Worm (Caenorhabditis elegans): ENCODE measurements around the gene dnj-23.

The dnj-23 gene

ce11 chrII:9108443-9108842, at the start of gene dnj-23:
Gene dnj-23, minus strand, starts transcription at chrII:9108600.
- TF ChIP-seq ama-1 (optimal IDR thresholded peaks at IDR 0.05) (no peak), daf-12 (tag; optimal IDR thresholded peaks at IDR 0.05) (no peak), unc-62 (GFP tag; optimal IDR thresholded peaks at IDR 0.05) (no peak), elt-1 (tag; optimal IDR thresholded peaks at IDR 0.05) (no peak), sea-2 (GFP tag; optimal IDR thresholded peaks at IDR 0.05) (no peak), ceh-28 (tag; optimal IDR thresholded peaks at IDR 0.05) (no peak), ceh-16 (tag; optimal IDR thresholded peaks at IDR 0.05) (no peak), lin-39 (tag; optimal IDR thresholded peaks at IDR 0.05) (peak; percentile 15), pha-4 (tag; optimal IDR thresholded peaks at IDR 0.05) (peak; percentile 45), ceh-82 (tag; optimal IDR thresholded peaks at IDR 0.05) (no peak), nhr-23 (tag; optimal IDR thresholded peaks at IDR 0.05) (no peak), mml-1 (tag; optimal IDR thresholded peaks at IDR 0.05) (no peak), nhr-11 (tag; optimal IDR thresholded peaks at IDR 0.05) (no peak), lin-15B (tag; optimal IDR thresholded peaks at IDR 0.05) (peak; percentile 35), mdl-1 (tag; optimal IDR thresholded peaks at IDR 0.05) (no peak), nhr-43 (tag; optimal IDR thresholded peaks at IDR 0.05; ENCODE audit: poor library complexity, severe bottlenecking) (no peak), skn-1 (tag; optimal IDR thresholded peaks at IDR 0.05) (peak; percentile 28), nfya-1 (tag; optimal IDR thresholded peaks at IDR 0.05; ENCODE audit: insufficient read depth) (peak; percentile 50), nhr-25 (tag; optimal IDR thresholded peaks at IDR 0.05) (peak; percentile 16), fos-1 (tag; optimal IDR thresholded peaks at IDR 0.05) (no peak), lsy-12 (tag; optimal IDR thresholded peaks at IDR 0.05) (no peak), elt-3 (tag; optimal IDR thresholded peaks at IDR 0.05) (no peak)

- TF ChIP-seq daf-12 (tag; optimal IDR thresholded peaks at IDR 0.05), result no peak
- TF ChIP-seq nhr-237 (tag; optimal IDR thresholded peaks at IDR 0.05), result no peak
- TF ChIP-seq nhr-11 (tag; optimal IDR thresholded peaks at IDR 0.05), result no peak
- no peak for TF ChIP-seq ztf-11 (tag; optimal IDR thresholded peaks at IDR 0.05)
- TF ChIP-seq nhr-23 (tag; optimal IDR thresholded peaks at IDR 0.05), result no peak
- no peak for TF ChIP-seq nhr-12 (tag; optimal IDR thresholded peaks at IDR 0.05)
- no peak for TF ChIP-seq lsy-12 (tag; optimal IDR thresholded peaks at IDR 0.05)
- TF ChIP-seq nhr-76 (tag; optimal IDR thresholded peaks at IDR 0.05), result no peak
- TF ChIP-seq jun-1 (tag; optimal IDR thresholded peaks at IDR 0.05), result no peak
- TF ChIP-seq unc-62 (GFP tag; optimal IDR thresholded peaks at IDR 0.05), result no peak
- TF ChIP-seq sea-2 (GFP tag; optimal IDR thresholded peaks at IDR 0.05), result no peak
- no peak for TF ChIP-seq fkh-2 (tag; optimal IDR thresholded peaks at IDR 0.05)
- TF ChIP-seq pha-4 (tag; optimal IDR thresholded peaks at IDR 0.05), result no peak
- no peak for TF ChIP-seq nhr-77 (tag; optimal IDR thresholded peaks at IDR 0.05)
- no peak for TF ChIP-seq mdl-1 (tag; optimal IDR thresholded peaks at IDR 0.05)
- no peak for TF ChIP-seq ztf-4 (tag; optimal IDR thresholded peaks at IDR 0.05)
- TF ChIP-seq R02D3.7 (tag; optimal IDR thresholded peaks at IDR 0.05), result no peak
Observed at ce11 chrII:9158029-9158428, 49.6 kb upstream of the dnj-23 start, which contains the start of gene oac-54. Gene oac-54, plus strand, starts transcription at chrII:9158111.

ce11 chrII:9157125-9157524, 48.7 kb upstream of the dnj-23 start:
- no peak for TF ChIP-seq ztf-4 (tag; optimal IDR thresholded peaks at IDR 0.05)
- TF ChIP-seq pqm-1 (tag; optimal IDR thresholded peaks at IDR 0.05), result peak; percentile 82
- TF ChIP-seq elt-2 (tag; optimal IDR thresholded peaks at IDR 0.05), result peak; percentile 94

ce11 chrII:9156277-9156676, 47.9 kb upstream of the dnj-23 start:
- peak; percentile 29 for TF ChIP-seq elt-2 (tag; optimal IDR thresholded peaks at IDR 0.05)
- no peak for TF ChIP-seq nhr-28 (tag; optimal IDR thresholded peaks at IDR 0.05)

- TF ChIP-seq fkh-10 (GFP tag; optimal IDR thresholded peaks at IDR 0.05) (no peak), ceh-28 (tag; optimal IDR thresholded peaks at IDR 0.05) (no peak), pqm-1 (tag; optimal IDR thresholded peaks at IDR 0.05) (peak; percentile 12), ztf-4 (tag; optimal IDR thresholded peaks at IDR 0.05) (no peak), tbx-2 (tag; optimal IDR thresholded peaks at IDR 0.05) (no peak), nhr-43 (tag; optimal IDR thresholded peaks at IDR 0.05; ENCODE audit: poor library complexity, severe bottlenecking) (no peak), ZK546.5 (tag; optimal IDR thresholded peaks at IDR 0.05) (no peak)
Observed at ce11 chrII:9154339-9154738, 45.9 kb upstream of the dnj-23 start.

Measured in whole organism, L3 larva.